Worm (Caenorhabditis elegans) whole organism, L3 larva: Measurements from ENCODE around the gene K09H11.15.

Experiments used
- aly-2 ChIP-seq: fragments of 150-350 bp; optimal IDR thresholded peaks from 2 replicates; lab custom pipeline; 2014; ENCODE audit warnings: missing biosample characterization, missing genetic modification characterization
- ama-1 ChIP-seq: fragments of 150-350 bp; optimal IDR thresholded peaks from 2 replicates; lab custom pipeline; 2018
- ceh-16 ChIP-seq: sonication (generic microtip); optimal IDR thresholded peaks from 2 replicates; lab custom pipeline; 2017; ENCODE audit warnings: missing biosample characterization, missing genetic modification characterization
- ceh-28 ChIP-seq: fragments of 150-350 bp; optimal IDR thresholded peaks from 2 replicates; lab custom pipeline; 2014; ENCODE audit warnings: missing biosample characterization, missing genetic modification reagents, missing genetic modification characterization
- ceh-82 ChIP-seq: fragments of 150-350 bp; optimal IDR thresholded peaks from 2 replicates; lab custom pipeline; 2014; ENCODE audit warnings: missing biosample characterization, missing genetic modification characterization
- ceh-9 ChIP-seq: sonication (generic microtip); optimal IDR thresholded peaks from 2 replicates; lab custom pipeline; 2018; ENCODE audit warnings: missing biosample characterization, missing genetic modification characterization
- egl-27 ChIP-seq: sonication (generic microtip); optimal IDR thresholded peaks from 4 replicates; lab custom pipeline; 2017; ENCODE audit warnings: missing biosample characterization, missing genetic modification reagents, missing genetic modification characterization
- elt-1 ChIP-seq: fragments of 150-350 bp; optimal IDR thresholded peaks from 2 replicates; lab custom pipeline; 2014; ENCODE audit warnings: missing biosample characterization, missing genetic modification characterization
- elt-2 ChIP-seq: sonication (generic microtip); optimal IDR thresholded peaks from 2 replicates; lab custom pipeline; 2016; ENCODE audit warnings: missing genetic modification reagents, mild to moderate bottlenecking, missing genetic modification characterization, missing compliant biosample characterization
- eor-1 ChIP-seq, 2 experiments: fragments of 150-350 bp; optimal IDR thresholded peaks; 2 replicates each; lab custom pipeline; 2014 to 2018; ENCODE audit warnings: missing biosample characterization in 2 of 2, missing genetic modification characterization in 2 of 2
- fkh-10 ChIP-seq: sonication (generic microtip); optimal IDR thresholded peaks from 2 replicates; lab custom pipeline; 2017; ENCODE audit warnings: missing biosample characterization, missing genetic modification reagents, missing genetic modification characterization
- fkh-2 ChIP-seq: fragments of 150-350 bp; optimal IDR thresholded peaks from 2 replicates; lab custom pipeline; 2014; ENCODE audit warnings: missing biosample characterization, missing genetic modification reagents, missing genetic modification characterization
- hmg-11 ChIP-seq: sonication (generic microtip); optimal IDR thresholded peaks from 2 replicates; lab custom pipeline; 2016; ENCODE audit warnings: missing genetic modification characterization, missing compliant biosample characterization
- lin-39 ChIP-seq: fragments of 150-350 bp; optimal IDR thresholded peaks from 2 replicates; lab custom pipeline; 2018; ENCODE audit warnings: missing biosample characterization, missing genetic modification reagents, missing genetic modification characterization
- lsy-12 ChIP-seq: sonication (generic microtip); optimal IDR thresholded peaks from 2 replicates; lab custom pipeline; 2016; ENCODE audit warnings: mild to moderate bottlenecking, missing genetic modification characterization, missing compliant biosample characterization
- mdl-1 ChIP-seq: fragments of 150-350 bp; optimal IDR thresholded peaks from 2 replicates; lab custom pipeline; 2014; ENCODE audit warnings: missing biosample characterization, missing genetic modification characterization
- nfya-1 ChIP-seq: sonication (generic microtip); optimal IDR thresholded peaks from 2 replicates; lab custom pipeline; 2017; ENCODE audit warnings: missing genetic modification characterization, mild to moderate bottlenecking, missing compliant biosample characterization, antibody characterized with exemption, moderate library complexity; ENCODE audit not compliant: insufficient read depth
- nhr-23 ChIP-seq: fragments of 150-350 bp; optimal IDR thresholded peaks from 2 replicates; lab custom pipeline; 2014; ENCODE audit warnings: missing biosample characterization, missing genetic modification reagents, missing genetic modification characterization
- nhr-28 ChIP-seq: fragments of 150-350 bp; optimal IDR thresholded peaks from 2 replicates; lab custom pipeline; 2014; ENCODE audit warnings: missing biosample characterization, missing genetic modification characterization
- nhr-43 ChIP-seq: sonication (generic microtip); optimal IDR thresholded peaks from 2 replicates; lab custom pipeline; 2016; ENCODE audit warnings: mild to moderate bottlenecking, missing genetic modification characterization, missing compliant biosample characterization; ENCODE audit not compliant: poor library complexity, severe bottlenecking
- nhr-67 ChIP-seq: fragments of 150-350 bp; optimal IDR thresholded peaks from 2 replicates; lab custom pipeline; 2014; ENCODE audit warnings: missing biosample characterization, missing genetic modification characterization
- nhr-77 ChIP-seq: fragments of 150-350 bp; optimal IDR thresholded peaks from 2 replicates; lab custom pipeline; 2014; ENCODE audit warnings: missing biosample characterization, missing genetic modification characterization
- pha-4 ChIP-seq: fragments of 150-350 bp; optimal IDR thresholded peaks from 2 replicates; lab custom pipeline; 2014; ENCODE audit warnings: missing biosample characterization, missing genetic modification reagents, missing genetic modification characterization
- pqm-1 ChIP-seq: fragments of 150-350 bp; optimal IDR thresholded peaks from 2 replicates; lab custom pipeline; 2017; ENCODE audit warnings: missing biosample characterization, missing genetic modification characterization, inconsistent platforms
- skn-1 ChIP-seq: fragments of 150-350 bp; optimal IDR thresholded peaks from 2 replicates; lab custom pipeline; 2014; ENCODE audit warnings: missing biosample characterization, missing genetic modification characterization
- snpc-4 ChIP-seq: fragments of 150-350 bp; optimal IDR thresholded peaks from 2 replicates; lab custom pipeline; 2014; ENCODE audit warnings: missing biosample characterization, missing genetic modification characterization
- tbx-2 ChIP-seq: sonication (generic microtip); optimal IDR thresholded peaks from 2 replicates; lab custom pipeline; 2016; ENCODE audit warnings: mild to moderate bottlenecking, missing genetic modification characterization, missing compliant biosample characterization
- unc-39 ChIP-seq: sonication (generic microtip); optimal IDR thresholded peaks from 4 replicates; lab custom pipeline; 2017; ENCODE audit warnings: missing biosample characterization, missing genetic modification characterization
- zag-1 ChIP-seq: fragments of 150-350 bp; optimal IDR thresholded peaks from 2 replicates; lab custom pipeline; 2014; ENCODE audit warnings: missing biosample characterization, missing genetic modification characterization
- ztf-11 ChIP-seq: fragments of 150-350 bp; optimal IDR thresholded peaks from 2 replicates; lab custom pipeline; 2014; ENCODE audit warnings: missing biosample characterization, missing genetic modification characterization

K09H11.15 gene

ce11 chrV:5746237-5746636, 15.6 kb upstream of the K09H11.15 start:
- no peak for TF ChIP-seq lin-39 (tag; lab: Kevin White, UChicago)
- TF ChIP-seq fkh-2, result no peak
- no peak for TF ChIP-seq hmg-11 (tag; lab: Kevin White, UChicago)
- TF ChIP-seq nhr-77 (tag; lab: Kevin White, UChicago), result no peak

- TF ChIP-seq elt-2 (tag; lab: Kevin White, UChicago) (no peak), tbx-2 (tag; lab: Kevin White, UChicago) (no peak), ceh-9 (tag; lab: Kevin White, UChicago) (no peak), ceh-28 (tag; lab: Kevin White, UChicago) (no peak)
Observed at ce11 chrV:5741237-5741636, 10.6 kb upstream of the K09H11.15 start.

ce11 chrV:5739438-5739837, 8.8 kb upstream of the K09H11.15 start:
- no peak for TF ChIP-seq lin-39 (tag; lab: Kevin White, UChicago)
- TF ChIP-seq elt-1, result no peak
- no peak for TF ChIP-seq snpc-4 (tag; lab: Kevin White, UChicago)
- TF ChIP-seq egl-27 (tag; lab: Kevin White, UChicago), result no peak
- no peak for TF ChIP-seq aly-2
- no peak for TF ChIP-seq elt-2 (tag; lab: Kevin White, UChicago)
- TF ChIP-seq lsy-12, result no peak
- TF ChIP-seq skn-1 (tag; lab: Kevin White, UChicago), result no peak
- no peak for TF ChIP-seq mdl-1 (tag; lab: Kevin White, UChicago)
- TF ChIP-seq tbx-2 (tag; lab: Kevin White, UChicago), result no peak
- TF ChIP-seq fkh-10 (GFP tag; lab: Kevin White, UChicago), result no peak
- no peak for TF ChIP-seq zag-1
- no peak for TF ChIP-seq eor-1 (tag; optimal IDR thresholded peaks at IDR 0.05; lab: Kevin White, UChicago)

- TF ChIP-seq pqm-1, result no peak
- TF ChIP-seq nhr-28, result no peak
- no peak for TF ChIP-seq ceh-82
- peak; percentile 4 for TF ChIP-seq nfya-1 (tag; lab: Kevin White, UChicago)
- no peak for TF ChIP-seq mdl-1 (tag; lab: Kevin White, UChicago)
Observed at ce11 chrV:5736068-5736467, 5.4 kb upstream of the K09H11.15 start, which contains the start of gene K09H11.6. Gene K09H11.6 (minus strand): TSS chrV:5736168.

ce11 chrV:5726463-5726862, 4.2 kb downstream of the K09H11.15 start, which contains the start of gene K09H11.4:
Gene K09H11.4 (minus strand): TSS chrV:5726563.
- TF ChIP-seq ama-1 (lab: Kevin White, UChicago) (no peak), mdl-1 (tag; lab: Kevin White, UChicago) (no peak)

- no peak for TF ChIP-seq lin-39 (tag; lab: Kevin White, UChicago)
- no peak for TF ChIP-seq aly-2
Observed at ce11 chrV:5724395-5724794, 6.3 kb downstream of the K09H11.15 start.

- TF ChIP-seq ztf-11, result no peak
- TF ChIP-seq nhr-43 (tag; lab: Kevin White, UChicago), result no peak
- TF ChIP-seq pha-4 (tag; lab: Kevin White, UChicago), result no peak
- TF ChIP-seq nhr-67 (tag; lab: Kevin White, UChicago), result no peak
- TF ChIP-seq unc-39, result no peak
- no peak for TF ChIP-seq egl-27 (tag; lab: Kevin White, UChicago)
- TF ChIP-seq pqm-1, result no peak
- no peak for TF ChIP-seq elt-1
- no peak for TF ChIP-seq zag-1
- no peak for TF ChIP-seq nhr-23 (tag; lab: Kevin White, UChicago)
- no peak for TF ChIP-seq aly-2
- no peak for TF ChIP-seq ceh-16 (tag; lab: Kevin White, UChicago)
- TF ChIP-seq, all 47 proteins: peak for 0
Observed at ce11 chrV:5722093-5722492, 8.6 kb downstream of the K09H11.15 start.
